Fruit fly (Drosophila melanogaster): ENCODE measurements around the gene Prosbeta4.

The Prosbeta4 gene

DNA sequence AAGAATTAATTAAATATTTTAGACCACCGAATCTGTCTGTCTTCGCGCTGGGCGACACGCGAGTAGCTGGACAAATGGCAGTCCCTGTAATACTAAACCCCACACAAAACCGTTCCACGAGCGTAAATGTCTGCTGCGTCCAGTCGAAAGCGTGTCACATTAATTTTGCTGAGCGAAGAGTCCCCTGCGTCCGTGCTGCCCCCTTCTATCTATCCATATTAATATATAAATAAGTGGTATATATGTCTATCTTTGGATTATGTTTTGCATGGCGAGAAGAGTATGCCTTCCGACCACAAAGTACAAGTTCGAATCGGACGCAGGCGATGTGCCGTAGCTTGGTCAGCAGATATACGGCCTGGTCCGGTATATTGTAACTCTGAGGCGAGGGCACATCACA is 20.4 kb upstream of the Prosbeta4 start:
- no peak for TF ChIP-seq CG34367 (tag; optimal IDR thresholded peaks at IDR 0.05)
- TF ChIP-seq CG8159 (tag; optimal IDR thresholded peaks at IDR 0.05): no peak
- no peak for TF ChIP-seq Snoo (tag; optimal IDR thresholded peaks at IDR 0.05)
- TF ChIP-seq CG10348 (GFP tag; IDR thresholded peaks at IDR 0.05): no peak
- no peak for TF ChIP-seq CG13204 (GFP tag; optimal IDR thresholded peaks at IDR 0.05)
- no peak for TF ChIP-seq Pif1B (GFP tag; optimal IDR thresholded peaks at IDR 0.05)
- TF ChIP-seq D1 (tag; optimal IDR thresholded peaks at IDR 0.05): no peak
- TF ChIP-seq rn (GFP tag; IDR thresholded peaks at IDR 0.05): no peak
- TF ChIP-seq Pif1A (GFP tag; optimal IDR thresholded peaks at IDR 0.05): no peak
- no peak for TF ChIP-seq CG9948 (tag; optimal IDR thresholded peaks at IDR 0.05)
- TF ChIP-seq fd96Ca (GFP tag; IDR thresholded peaks at IDR 0.05): no peak
- TF ChIP-seq gl (tag; optimal IDR thresholded peaks at IDR 0.05): no peak
- TF ChIP-seq CG17806 (tag; optimal IDR thresholded peaks at IDR 0.05): no peak
- no peak for TF ChIP-seq Ets98B (GFP tag; IDR thresholded peaks at IDR 0.05)

DNA sequence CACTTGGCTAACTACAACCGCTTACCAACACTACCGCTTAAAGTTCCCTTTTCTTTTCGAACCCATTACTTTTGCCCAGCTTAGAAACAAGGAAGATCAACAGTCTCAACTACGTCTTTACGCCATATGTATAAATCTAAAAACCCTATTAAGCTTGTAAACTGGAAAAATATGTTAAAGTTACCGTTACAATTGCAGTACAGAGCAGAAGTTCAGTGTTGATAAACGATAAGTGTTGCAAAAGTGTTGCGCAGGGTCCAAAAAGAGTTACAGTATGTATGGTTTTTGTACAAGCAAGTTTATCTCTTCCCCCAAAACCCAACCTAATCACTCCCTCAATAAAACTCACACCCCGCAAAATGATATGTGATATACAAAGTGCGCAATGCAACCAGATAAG is 15.2 kb upstream of the Prosbeta4 start:
- TF ChIP-seq Pif1A (GFP tag; optimal IDR thresholded peaks at IDR 0.05): no peak

DNA sequence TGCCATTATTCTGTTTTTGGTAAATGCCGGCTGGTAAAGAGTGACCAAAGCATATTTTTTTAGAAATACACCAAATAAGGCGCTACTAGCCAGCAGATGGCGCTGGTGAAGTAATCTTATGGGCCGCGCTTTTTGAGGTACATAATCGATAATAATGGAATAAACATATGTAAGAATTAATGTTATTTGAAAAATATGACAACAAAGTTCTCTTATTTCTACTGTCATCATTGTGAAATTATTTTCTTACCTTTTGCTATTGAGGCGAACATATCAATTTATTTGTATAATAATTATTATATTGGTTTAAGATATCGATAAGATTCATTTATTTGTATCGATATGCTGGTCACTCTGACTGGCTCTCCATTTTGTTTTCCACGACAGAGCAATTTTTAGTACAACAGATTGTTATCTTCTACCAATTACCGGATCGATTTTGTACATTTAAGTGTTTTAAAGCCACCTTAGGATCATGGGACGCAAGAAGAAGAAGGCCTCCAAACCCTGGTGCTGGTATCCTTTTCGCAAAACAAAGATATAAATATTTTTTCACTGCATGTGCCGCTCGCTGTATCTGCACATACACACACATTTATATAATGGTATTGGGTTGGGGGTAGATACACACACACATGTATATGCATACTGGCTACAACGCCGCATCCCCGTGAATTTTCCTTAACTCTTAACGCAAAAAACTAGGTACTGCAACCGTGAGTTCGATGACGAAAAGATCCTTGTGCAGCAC is 11.3 kb upstream of the Prosbeta4 start, which contains the start of the genes LSm7 and BuGZ:
Gene LSm7 (minus strand): TSS at position 46 of the 751 bp plus-strand sequence.
Gene BuGZ (plus strand): TSS at position 351 of the 751 bp plus-strand sequence.
- TF ChIP-seq rn (GFP tag; IDR thresholded peaks at IDR 0.05) (no peak), CG9948 (tag; optimal IDR thresholded peaks at IDR 0.05) (no peak)

DNA sequence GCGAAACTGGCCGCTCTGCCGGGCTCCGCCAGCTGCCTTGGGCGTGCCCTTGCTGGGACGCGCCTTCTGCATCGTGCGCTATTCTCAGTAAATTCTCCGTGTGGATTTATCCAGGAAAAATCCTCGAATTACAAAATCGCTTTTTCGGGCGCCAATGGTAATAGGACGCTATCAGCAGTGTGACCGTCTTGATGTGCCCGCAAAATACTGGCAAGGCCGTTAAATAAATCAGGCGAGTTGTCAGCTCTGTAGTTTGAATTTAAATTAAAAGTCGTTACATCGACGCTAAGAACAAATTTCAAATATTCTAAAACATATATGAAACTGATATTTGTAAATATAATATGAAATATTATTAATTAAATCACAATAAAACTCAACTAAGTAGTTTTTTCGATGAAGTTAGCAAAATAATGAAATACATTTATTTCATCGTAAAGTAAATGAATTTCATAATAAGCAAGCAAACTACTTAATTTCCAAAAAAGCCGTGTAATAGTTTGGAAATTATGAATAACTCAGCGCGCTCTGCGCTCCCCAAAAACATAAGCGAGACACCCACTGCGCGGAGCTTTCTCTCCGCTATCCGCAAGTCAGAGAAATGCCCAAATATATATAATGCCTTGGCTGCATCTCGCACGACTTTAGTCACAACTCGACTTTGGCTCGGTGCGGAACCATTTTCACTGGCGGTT is 6.4 kb upstream of the Prosbeta4 start, which contains the start of the genes glu and ChLD3:
Gene glu (minus strand): TSS at position 183 of the 695 bp plus-strand sequence.
Gene ChLD3 (plus strand): TSS at position 645 of the 695 bp plus-strand sequence.
- no peak for TF ChIP-seq CG10348 (GFP tag; IDR thresholded peaks at IDR 0.05)
- no peak for TF ChIP-seq CG4496 (GFP tag; IDR thresholded peaks at IDR 0.05)
- no peak for TF ChIP-seq CG8301 (tag; optimal IDR thresholded peaks at IDR 0.05)
- no peak for TF ChIP-seq Snoo (tag; optimal IDR thresholded peaks at IDR 0.05)
- TF ChIP-seq CG34367 (tag; optimal IDR thresholded peaks at IDR 0.05): no peak
- TF ChIP-seq Pif1A (GFP tag; optimal IDR thresholded peaks at IDR 0.05): no peak
- no peak for TF ChIP-seq Pif1B (GFP tag; optimal IDR thresholded peaks at IDR 0.05)
- no peak for TF ChIP-seq CG15710 (tag; optimal IDR thresholded peaks at IDR 0.05)
- no peak for TF ChIP-seq CG32121 (GFP tag; IDR thresholded peaks at IDR 0.05)
- TF ChIP-seq D1 (tag; optimal IDR thresholded peaks at IDR 0.05): no peak
- no peak for TF ChIP-seq CG13204 (GFP tag; optimal IDR thresholded peaks at IDR 0.05)
- TF ChIP-seq CG17806 (tag; optimal IDR thresholded peaks at IDR 0.05): no peak

DNA sequence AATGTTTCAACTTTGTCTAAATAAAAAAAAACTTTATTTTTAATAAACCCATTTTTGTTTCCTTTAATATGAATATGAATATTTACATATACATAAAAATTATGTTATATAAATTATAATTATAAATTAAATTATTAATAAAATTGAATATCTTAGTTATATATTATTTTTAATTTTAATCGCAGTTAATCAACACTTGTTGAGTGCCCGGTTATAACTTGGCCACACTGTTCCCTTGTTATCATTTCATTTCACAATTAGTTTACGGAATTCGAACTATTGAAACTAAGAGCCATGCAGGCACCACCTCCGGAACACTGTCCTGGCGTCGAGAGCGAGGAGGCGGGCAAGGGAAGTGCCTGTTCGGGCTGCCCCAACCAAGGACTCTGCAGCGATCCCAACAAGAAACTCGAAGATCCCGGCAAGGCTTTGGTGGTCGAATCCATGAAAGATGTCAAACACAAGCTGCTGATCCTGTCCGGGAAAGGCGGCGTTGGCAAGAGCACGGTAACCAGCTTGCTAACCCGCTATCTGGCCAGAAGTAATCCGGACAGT is 482 bp upstream of the Prosbeta4 start, which contains the start of gene Nubp1:
Gene Nubp1 (plus strand): TSS at position 213 of the 555 bp plus-strand sequence.
- TF ChIP-seq CG34367 (tag; optimal IDR thresholded peaks at IDR 0.05) (no peak), Ets98B (GFP tag; IDR thresholded peaks at IDR 0.05) (no peak), CG8301 (tag; optimal IDR thresholded peaks at IDR 0.05) (no peak), CG32121 (GFP tag; IDR thresholded peaks at IDR 0.05) (no peak), CG13204 (GFP tag; optimal IDR thresholded peaks at IDR 0.05) (no peak), CG10348 (GFP tag; IDR thresholded peaks at IDR 0.05) (no peak), CG8159 (tag; optimal IDR thresholded peaks at IDR 0.05) (no peak), EcR (GFP tag; optimal IDR thresholded peaks at IDR 0.05) (no peak), D1 (tag; optimal IDR thresholded peaks at IDR 0.05) (no peak), rn (GFP tag; IDR thresholded peaks at IDR 0.05) (no peak)

DNA sequence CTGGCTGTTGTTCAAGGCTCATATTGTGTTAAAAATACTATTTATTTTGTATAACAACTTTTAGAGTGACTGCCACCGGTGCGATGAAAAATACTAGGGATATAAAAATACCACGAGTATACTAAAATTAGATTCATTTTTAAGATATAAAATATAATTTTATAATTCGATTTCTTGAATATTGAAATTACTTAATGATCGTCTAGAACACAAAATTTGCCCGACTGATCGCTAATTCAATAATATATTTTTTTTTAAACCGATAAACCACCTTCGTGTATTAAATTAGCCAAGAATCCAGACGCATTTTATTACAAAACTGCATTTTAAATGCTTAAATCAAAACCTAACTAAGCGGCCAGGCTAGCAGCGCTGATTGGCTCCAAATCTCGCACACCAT is 994 bp downstream of the Prosbeta4 start, which contains the start of gene CG17996:
Gene CG17996 (minus strand): TSS at position 101 of the 400 bp plus-strand sequence.
- no peak for TF ChIP-seq EcR (GFP tag; optimal IDR thresholded peaks at IDR 0.05)
- no peak for TF ChIP-seq CG4496 (GFP tag; IDR thresholded peaks at IDR 0.05)
- TF ChIP-seq CG32121 (GFP tag; IDR thresholded peaks at IDR 0.05): no peak
- no peak for TF ChIP-seq Snoo (tag; optimal IDR thresholded peaks at IDR 0.05)
- no peak for TF ChIP-seq CG12605 (GFP tag; IDR thresholded peaks at IDR 0.05)
- TF ChIP-seq gl (tag; optimal IDR thresholded peaks at IDR 0.05): no peak

DNA sequence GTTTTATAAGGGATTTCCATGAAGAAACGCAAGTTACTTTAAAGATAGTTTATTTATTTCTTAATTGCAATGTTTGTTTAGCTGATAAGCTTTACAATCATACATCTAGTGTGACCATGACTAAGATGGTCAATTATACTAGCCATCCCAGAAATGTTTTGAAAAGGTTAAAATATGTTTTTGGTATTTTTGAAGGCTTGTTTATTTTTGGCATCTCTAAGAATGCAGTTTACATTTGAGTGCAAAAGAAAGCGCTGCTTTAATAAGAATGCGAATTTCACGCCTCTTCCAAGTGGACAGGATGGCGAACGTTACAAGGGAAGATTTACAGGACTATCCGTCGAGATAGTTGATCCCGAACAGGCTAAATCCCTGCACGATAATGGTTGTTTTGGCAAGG is 2.4 kb downstream of the Prosbeta4 start, which contains the start of gene Tsen2:
Gene Tsen2 (plus strand): TSS at position 222 of the 400 bp plus-strand sequence.
- TF ChIP-seq CG34367 (tag; optimal IDR thresholded peaks at IDR 0.05) (no peak), CG9948 (tag; optimal IDR thresholded peaks at IDR 0.05) (no peak), CG14655 (GFP tag; optimal IDR thresholded peaks at IDR 0.05) (no peak), gl (tag; optimal IDR thresholded peaks at IDR 0.05) (no peak), Snoo (tag; optimal IDR thresholded peaks at IDR 0.05) (no peak), CG8301 (tag; optimal IDR thresholded peaks at IDR 0.05) (no peak), D1 (tag; optimal IDR thresholded peaks at IDR 0.05) (no peak), CG13204 (GFP tag; optimal IDR thresholded peaks at IDR 0.05) (no peak)

Data from whole organism, pupa.